Worm (Caenorhabditis elegans): ENCODE data around the gene Y66A7A.9.

The Y66A7A.9 gene

DNA sequence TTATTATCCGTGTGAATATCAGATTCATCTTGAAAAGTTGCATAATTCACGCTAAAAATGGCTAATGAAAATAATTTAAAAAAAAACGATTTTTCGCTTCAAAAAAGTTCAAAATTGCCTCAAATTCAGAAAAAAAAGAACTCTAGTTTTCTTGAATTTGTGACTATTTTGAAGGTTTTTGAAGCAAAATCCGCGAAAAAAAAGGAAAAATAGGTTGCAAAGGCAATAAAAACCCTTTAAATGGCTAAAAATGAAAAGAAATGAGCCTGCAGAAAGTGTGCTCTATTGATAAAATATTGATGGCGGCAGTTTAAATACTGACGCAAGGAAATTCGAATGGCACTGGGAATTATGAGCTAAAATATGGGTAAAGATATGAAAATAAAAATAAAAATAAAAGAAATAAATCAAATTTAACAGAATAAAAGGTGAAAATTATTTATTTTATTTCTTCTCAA, 31.8 kb downstream of the Y66A7A.9 start, which contains the start of gene Y66D12A.7:
Gene Y66D12A.7, minus strand, starts transcription at position 51 of the 458 bp plus-strand sequence.
- no peak for TF ChIP-seq ceh-82 (tag; optimal IDR thresholded peaks at IDR 0.05)
- no peak for TF ChIP-seq egl-43 (GFP tag; IDR thresholded peaks at IDR 0.05)
- peak in 1 of 2 experiments; percentile 48 for TF ChIP-seq lsy-2 (tag; optimal IDR thresholded peaks at IDR 0.05)
- TF ChIP-seq lin-38 (GFP tag; IDR thresholded peaks at IDR 0.05) = peak; percentile 78
- no peak for TF ChIP-seq zip-2 (tag; optimal IDR thresholded peaks at IDR 0.05)
- peak; percentile 79 for TF ChIP-seq dpl-1 (GFP tag; optimal IDR thresholded peaks at IDR 0.05)
- peak; percentile 50 for TF ChIP-seq mes-2 (tag; optimal IDR thresholded peaks at IDR 0.05; ENCODE audit: poor library complexity, severe bottlenecking)

DNA sequence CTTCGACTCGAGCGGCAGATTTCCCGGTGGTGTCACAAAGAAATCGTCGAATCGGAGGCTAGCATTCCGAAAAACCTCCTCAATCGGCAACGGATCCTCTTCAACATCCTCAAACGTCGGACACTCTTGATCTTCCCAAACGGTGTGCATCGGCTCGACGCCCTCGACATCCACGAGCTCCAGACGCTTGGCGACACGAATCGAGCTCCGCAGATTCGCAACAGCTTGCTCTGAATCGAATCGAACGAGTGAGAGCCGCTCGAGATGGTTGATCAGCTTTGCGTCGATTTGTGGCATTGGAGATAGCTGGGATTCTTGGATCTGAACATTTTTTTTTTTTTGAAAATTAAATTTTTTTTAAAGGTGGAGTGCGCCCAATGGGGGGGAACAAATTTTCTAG, 32.9 kb downstream of the Y66A7A.9 start:
- TF ChIP-seq dmd-9 (GFP tag; IDR thresholded peaks at IDR 0.05) (0 out of 2 replicates have a peak, but pooled peaks have one; percentile 19), attf-4 (tag; optimal IDR thresholded peaks at IDR 0.05) (no peak), nhr-28 (tag; optimal IDR thresholded peaks at IDR 0.05) (no peak), egl-43 (GFP tag; IDR thresholded peaks at IDR 0.05) (peak; percentile 53; the same call in 1 of the 2 replicates), saeg-2 (GFP tag; IDR thresholded peaks at IDR 0.05) (no peak), lin-13 (GFP tag; optimal IDR thresholded peaks at IDR 0.05) (no peak), F26F4.8 (GFP tag; conservative IDR thresholded peaks at IDR 0.05) (no peak), fos-1 (tag; optimal IDR thresholded peaks at IDR 0.05) (no peak), set-16 (GFP tag; IDR thresholded peaks at IDR 0.05) (peak; percentile 73), hlh-30 (tag; optimal IDR thresholded peaks at IDR 0.05; ENCODE audit: insufficient read depth) (no peak)

DNA sequence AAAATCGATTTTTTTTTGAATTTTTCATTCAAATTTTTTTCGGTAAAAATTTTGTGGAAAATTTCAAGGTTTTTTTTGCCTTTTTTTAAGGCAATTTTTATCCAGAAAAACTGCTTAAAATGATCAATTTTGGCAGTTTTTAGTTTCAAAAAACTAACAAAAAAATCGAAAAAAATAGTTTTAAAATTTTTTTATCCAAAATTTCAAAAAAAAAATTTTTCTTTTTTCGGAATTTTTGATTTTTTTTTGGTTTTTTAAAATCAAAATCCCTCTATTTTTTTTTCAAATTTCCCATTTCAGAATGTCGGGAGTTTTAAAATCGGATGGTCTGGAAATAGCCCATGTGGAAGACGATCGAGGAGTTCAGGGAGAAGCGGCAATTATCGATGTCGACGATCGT, 38.4 kb downstream of the Y66A7A.9 start, which contains the start of gene Y66D12A.8:
Gene Y66D12A.8, plus strand, starts transcription at position 301 of the 400 bp plus-strand sequence.
- no peak for TF ChIP-seq attf-4 (tag; optimal IDR thresholded peaks at IDR 0.05)
- no peak for TF ChIP-seq egl-43 (GFP tag; IDR thresholded peaks at IDR 0.05)
- TF ChIP-seq nhr-6 (tag; optimal IDR thresholded peaks at IDR 0.05) = no peak
- no peak for TF ChIP-seq mdt-29 (GFP tag; IDR thresholded peaks at IDR 0.05)
- TF ChIP-seq nhr-11 (tag; optimal IDR thresholded peaks at IDR 0.05) = no peak

DNA sequence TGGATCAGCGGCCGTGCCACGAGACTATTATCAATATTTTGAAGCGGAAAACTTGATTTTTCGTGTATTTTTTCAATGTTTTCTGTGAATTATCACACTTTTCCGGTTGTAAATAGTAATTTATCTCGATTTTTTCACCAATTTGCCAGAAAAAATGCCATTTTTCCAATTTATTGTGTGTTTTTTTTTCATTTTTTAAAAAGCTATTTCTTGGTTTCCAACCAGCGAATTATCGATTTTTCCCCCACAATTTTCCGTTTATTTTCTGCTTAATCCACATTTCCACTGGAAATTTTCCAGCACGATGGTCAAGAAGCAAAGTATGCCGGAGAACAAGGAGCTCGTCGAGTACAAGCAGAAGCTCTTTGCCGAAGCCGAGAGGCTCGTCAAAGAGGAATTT, 44.4 kb downstream of the Y66A7A.9 start, which contains the start of gene psme-3:
Gene psme-3, plus strand, starts transcription at position 301 of the 400 bp plus-strand sequence.
- TF ChIP-seq zip-2 (tag; optimal IDR thresholded peaks at IDR 0.05) = no peak
- TF ChIP-seq ama-1 (optimal IDR thresholded peaks at IDR 0.05) = peak; percentile 3
- no peak for TF ChIP-seq unc-130 (GFP tag; optimal IDR thresholded peaks at IDR 0.05)

DNA sequence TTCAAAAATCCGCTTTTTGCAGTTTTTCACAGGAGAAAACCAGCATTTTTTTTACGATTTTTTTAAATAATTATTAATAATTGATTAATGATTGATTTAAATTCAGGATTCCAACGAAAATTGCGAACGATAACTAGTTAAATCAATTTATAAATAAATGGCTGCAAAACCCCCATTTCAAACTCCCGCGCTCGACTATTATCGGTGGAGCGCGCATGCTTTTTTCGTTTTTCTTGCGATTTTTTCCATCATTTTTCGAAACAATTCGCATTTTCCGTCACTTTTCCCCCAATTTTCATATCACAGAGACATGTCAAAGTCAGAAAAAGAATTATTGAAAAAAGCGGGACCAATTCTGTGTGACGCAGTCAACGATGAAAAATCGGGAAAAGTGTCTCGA, 46.7 kb downstream of the Y66A7A.9 start, which contains the start of gene Y66D12A.10:
Gene Y66D12A.10, plus strand, starts transcription at position 273 of the 400 bp plus-strand sequence.
- TF ChIP-seq lsy-2 (tag; optimal IDR thresholded peaks at IDR 0.05) (peak in 1 of 2 experiments; percentile 40), egl-43 (GFP tag; IDR thresholded peaks at IDR 0.05) (no peak), lim-7 (GFP tag; IDR thresholded peaks at IDR 0.05) (no peak), dpl-1 (GFP tag; optimal IDR thresholded peaks at IDR 0.05) (peak; percentile 88), lin-38 (GFP tag; IDR thresholded peaks at IDR 0.05) (peak; percentile 91), hif-1 (tag; optimal IDR thresholded peaks at IDR 0.05) (peak in 1 of 2 experiments; percentile 14), F26F4.8 (GFP tag; conservative IDR thresholded peaks at IDR 0.05) (no peak), tag-97 (GFP tag; IDR thresholded peaks at IDR 0.05) (no peak), nhr-6 (tag; optimal IDR thresholded peaks at IDR 0.05) (peak; percentile 37), dmd-6 (GFP tag; IDR thresholded peaks at IDR 0.05) (no peak), mes-2 (tag; optimal IDR thresholded peaks at IDR 0.05; ENCODE audit: poor library complexity, severe bottlenecking) (peak; percentile 62)

- TF ChIP-seq zfp-3 (GFP tag; conservative IDR thresholded peaks at IDR 0.05) (no peak), R02D3.7 (tag; optimal IDR thresholded peaks at IDR 0.05) (no peak), egl-43 (GFP tag; IDR thresholded peaks at IDR 0.05) (no peak), dmd-8 (GFP tag; IDR thresholded peaks at IDR 0.05) (0 out of 2 replicates have a peak, but pooled peaks have one; percentile 6), F44E2.7 (GFP tag; IDR thresholded peaks at IDR 0.05) (no peak), set-16 (GFP tag; IDR thresholded peaks at IDR 0.05) (peak; percentile 57), zfp-2 (tag; optimal IDR thresholded peaks at IDR 0.05) (no peak), pha-4 (GFP tag; IDR thresholded peaks at IDR 0.05) (no peak), pha-4 (tag; optimal IDR thresholded peaks at IDR 0.05) (no peak), zag-1 (tag; optimal IDR thresholded peaks at IDR 0.05) (no peak), zip-2 (tag; optimal IDR thresholded peaks at IDR 0.05) (no peak), lin-1 (GFP tag; IDR thresholded peaks at IDR 0.05) (no peak), F37D6.2 (tag; optimal IDR thresholded peaks at IDR 0.05) (no peak), php-3 (GFP tag; IDR thresholded peaks at IDR 0.05) (no peak), nhr-48 (tag; optimal IDR thresholded peaks at IDR 0.05) (no peak), mep-1 (tag; optimal IDR thresholded peaks at IDR 0.05) (no peak), ceh-32 (tag; optimal IDR thresholded peaks at IDR 0.05; ENCODE audit: poor library complexity) (no peak), aha-1 (tag) (no peak)
These were observed 48.8 kb downstream of the Y66A7A.9 start, which contains the start of gene Y66D12A.11 for ce11 chrIII:11563417-11563949. Gene Y66D12A.11 (plus strand): TSS chrIII:11563467.
